Fruit fly (Drosophila melanogaster) whole organism, prepupa: ENCODE results near the gene Patr-1.

Source experiments
- CG6163 ChIP-seq: fragments of 200-800 bp; sonication (Bioruptor generic); IDR thresholded peaks from 3 replicates; pipeline ENCODE4 v1.3.6; 2022; ENCODE audit warnings: missing biosample characterization, missing genetic modification characterization
- CG6792 ChIP-seq: fragments of 200-800 bp; sonication (Bioruptor generic); optimal IDR thresholded peaks from 3 replicates; lab custom pipeline; 2016; ENCODE audit warnings: missing biosample characterization, missing genetic modification characterization
- Sox14 ChIP-seq: fragments of 200-800 bp; sonication (Bioruptor generic); optimal IDR thresholded peaks from 3 replicates; lab custom pipeline; 2016; ENCODE audit warnings: missing biosample characterization, missing genetic modification characterization
- spab ChIP-seq: fragments of 200-800 bp; sonication (Bioruptor generic); optimal IDR thresholded peaks from 2 replicates; lab custom pipeline; 2017; ENCODE audit warnings: missing biosample characterization, mild to moderate bottlenecking, missing genetic modification characterization, missing genetic modification reagents
- vri ChIP-seq: fragments of 200-800 bp; sonication (Bioruptor generic); optimal IDR thresholded peaks from 3 replicates; lab custom pipeline; 2016; ENCODE audit warnings: missing biosample characterization, mild to moderate bottlenecking, missing genetic modification characterization

DNA sequence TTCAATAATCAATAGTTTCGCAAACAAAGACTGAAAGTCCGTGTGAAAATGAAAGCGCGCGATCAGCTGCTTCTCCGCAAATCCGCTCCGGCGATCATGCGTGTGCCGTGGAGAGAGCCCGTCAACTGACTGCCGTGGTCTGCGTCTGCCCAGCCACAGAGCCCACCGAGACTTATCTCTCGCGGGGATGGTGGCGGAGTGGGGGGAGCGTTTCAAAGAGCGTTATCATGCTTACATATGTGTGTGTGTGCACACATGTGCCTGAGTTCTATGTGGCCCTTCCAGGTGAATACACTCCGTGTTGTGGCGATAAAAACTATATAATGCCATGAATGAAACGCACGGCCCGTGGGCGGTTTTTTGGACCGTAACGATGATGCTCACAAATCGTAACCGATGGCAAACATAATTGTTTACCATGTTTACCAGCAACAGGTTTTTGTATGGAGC is 34.6 kb downstream of the Patr-1 start:
- TF ChIP-seq spab (GFP tag; lab: Kevin White, UChicago): no peak
- peak; percentile 58 for TF ChIP-seq Sox14 (GFP tag; lab: Kevin White, UChicago)
- TF ChIP-seq vri (GFP tag; lab: Kevin White, UChicago): peak; percentile 64
- TF ChIP-seq CG6163 (GFP tag; lab: Robert Waterston, UW): 0 out of 3 replicates have a peak, but pooled peaks have one; percentile 22
- no peak for TF ChIP-seq CG6792
